Fruit fly (Drosophila melanogaster) whole organism, embryonic: ENCODE results near the gene LysRS.

Source experiments
- Bteb2 ChIP-seq: fragments of 200-800 bp; sonication (Bioruptor generic); optimal IDR thresholded peaks from 2 replicates; lab custom pipeline; 2016; ENCODE audit warnings: missing biosample characterization, missing genetic modification characterization
- CG10979 ChIP-seq: fragments of 200-800 bp; sonication (Bioruptor generic); optimal IDR thresholded peaks from 2 replicates; lab custom pipeline; 2018; ENCODE audit warnings: missing biosample characterization, mild to moderate bottlenecking, missing genetic modification characterization, moderate library complexity
- CG11093 ChIP-seq: fragments of 200-800 bp; sonication (Bioruptor generic); IDR thresholded peaks from 3 replicates; pipeline ENCODE4 v1.3.6; 2022; ENCODE audit warnings: missing biosample characterization, missing genetic modification characterization
- CG12236 ChIP-seq: fragments of 200-800 bp; sonication (Bioruptor generic); optimal IDR thresholded peaks from 2 replicates; lab custom pipeline; 2016; ENCODE audit warnings: missing biosample characterization, missing genetic modification characterization
- CG12659 ChIP-seq: fragments of 200-800 bp; sonication (Bioruptor generic); optimal IDR thresholded peaks from 3 replicates; lab custom pipeline; 2017; ENCODE audit warnings: mild to moderate bottlenecking, missing biosample characterization, missing genetic modification reagents, missing genetic modification characterization
- CG14441 ChIP-seq: fragments of 200-800 bp; sonication (Bioruptor generic); IDR thresholded peaks from 2 replicates; pipeline ENCODE4 v1.3.6; 2022; ENCODE audit warnings: missing biosample characterization, missing genetic modification characterization
- CG15479 ChIP-seq: fragments of 200-800 bp; sonication (Bioruptor generic); optimal IDR thresholded peaks from 3 replicates; lab custom pipeline; 2019; ENCODE audit warnings: missing biosample characterization, mild to moderate bottlenecking, missing genetic modification characterization, moderate library complexity
- CG16779 ChIP-seq: fragments of 200-800 bp; sonication (Bioruptor generic); IDR thresholded peaks from 2 replicates; pipeline ENCODE4 v1.3.6; 2022; ENCODE audit warnings: missing biosample characterization, missing genetic modification characterization
- CG18764 ChIP-seq: fragments of 200-800 bp; sonication (Bioruptor generic); optimal IDR thresholded peaks from 3 replicates; lab custom pipeline; 2016; ENCODE audit warnings: missing biosample characterization, missing genetic modification characterization
- CG2202 ChIP-seq: fragments of 200-800 bp; sonication (Bioruptor generic); optimal IDR thresholded peaks from 2 replicates; lab custom pipeline; 2018; ENCODE audit warnings: missing biosample characterization, mild to moderate bottlenecking, missing genetic modification characterization
- CG30431 ChIP-seq: fragments of 200-800 bp; sonication (Bioruptor generic); optimal IDR thresholded peaks from 2 replicates; lab custom pipeline; 2017; ENCODE audit warnings: missing biosample characterization, missing genetic modification characterization
- CG32772 ChIP-seq: fragments of 200-800 bp; sonication (Bioruptor generic); IDR thresholded peaks from 2 replicates; pipeline ENCODE4 v1.3.6; 2022; ENCODE audit warnings: missing biosample characterization, missing genetic modification characterization
- CG8290 ChIP-seq, 3 experiments: fragments of 200-800 bp; sonication (Bioruptor generic); optimal IDR thresholded peaks; 2 replicates each; lab custom pipeline; 2016 to 2019; ENCODE audit warnings: missing biosample characterization in 3 of 3, missing genetic modification characterization in 3 of 3, mild to moderate bottlenecking in 2 of 3, moderate library complexity in 1 of 3
- CG8765 ChIP-seq: fragments of 200-800 bp; sonication (Bioruptor generic); IDR thresholded peaks from 2 replicates; pipeline ENCODE4 v1.3.6; 2022; ENCODE audit warnings: missing biosample characterization, missing genetic modification characterization
- CG9437 ChIP-seq: fragments of 200-800 bp; sonication (Bioruptor generic); optimal IDR thresholded peaks from 2 replicates; lab custom pipeline; 2018; ENCODE audit warnings: missing biosample characterization, mild to moderate bottlenecking, missing genetic modification characterization
- CoRest ChIP-seq: fragments of 200-800 bp; sonication (Bioruptor generic); optimal IDR thresholded peaks from 3 replicates; lab custom pipeline; 2018; ENCODE audit warnings: missing biosample characterization, mild to moderate bottlenecking, missing genetic modification characterization, moderate library complexity
- Dad ChIP-seq: fragments of 200-800 bp; sonication (Bioruptor generic); optimal IDR thresholded peaks from 3 replicates; lab custom pipeline; 2016; ENCODE audit warnings: missing biosample characterization, missing genetic modification characterization
- Dll ChIP-seq: fragments of 200-800 bp; sonication (Bioruptor generic); IDR thresholded peaks from 4 replicates; pipeline ENCODE4 v1.3.6; 2022; ENCODE audit warnings: missing biosample characterization, missing genetic modification characterization; ENCODE audit not compliant: partially characterized antibody
- Doc3 ChIP-seq: fragments of 200-800 bp; sonication (Bioruptor generic); IDR thresholded peaks from 3 replicates; pipeline ENCODE4 v1.3.6; 2022; ENCODE audit warnings: missing biosample characterization, missing genetic modification characterization; ENCODE audit not compliant: partially characterized antibody
- Dp ChIP-seq: fragments of 200-800 bp; sonication (Bioruptor generic); optimal IDR thresholded peaks from 2 replicates; lab custom pipeline; 2018; ENCODE audit warnings: missing biosample characterization, mild to moderate bottlenecking, missing genetic modification characterization, moderate library complexity
- Dref ChIP-seq: fragments of 200-800 bp; sonication (Bioruptor generic); IDR thresholded peaks from 2 replicates; pipeline ENCODE4 v1.3.6; 2022; ENCODE audit warnings: missing biosample characterization, missing genetic modification characterization
- Drgx ChIP-seq: fragments of 200-800 bp; sonication (Bioruptor generic); IDR thresholded peaks from 2 replicates; pipeline ENCODE4 v1.3.6; 2022; ENCODE audit warnings: missing biosample characterization, missing genetic modification characterization
- E2f2 ChIP-seq: fragments of 200-800 bp; sonication (Bioruptor generic); IDR thresholded peaks from 2 replicates; pipeline ENCODE4 v1.3.6; 2022; ENCODE audit warnings: missing biosample characterization, missing genetic modification characterization
- ERR ChIP-seq: fragments of 200-800 bp; sonication (Bioruptor generic); optimal IDR thresholded peaks from 2 replicates; lab custom pipeline; 2016; ENCODE audit warnings: missing biosample characterization, missing genetic modification characterization
- HmgD ChIP-seq: fragments of 200-800 bp; sonication (Bioruptor generic); optimal IDR thresholded peaks from 3 replicates; lab custom pipeline; 2016; ENCODE audit warnings: missing biosample characterization, missing genetic modification characterization
- MBD-R2 ChIP-seq: fragments of 200-800 bp; sonication (Bioruptor generic); IDR thresholded peaks from 2 replicates; pipeline ENCODE4 v1.3.6; 2022; ENCODE audit warnings: missing biosample characterization, missing genetic modification characterization
- Nf-YB ChIP-seq: fragments of 200-800 bp; sonication (Bioruptor generic); optimal IDR thresholded peaks from 3 replicates; lab custom pipeline; 2019; ENCODE audit warnings: missing biosample characterization, mild to moderate bottlenecking, missing genetic modification characterization, moderate library complexity
- Ravus ChIP-seq: fragments of 200-800 bp; sonication (Bioruptor generic); IDR thresholded peaks from 2 replicates; pipeline ENCODE4 v1.3.6; 2022; ENCODE audit warnings: missing biosample characterization, missing genetic modification characterization
- Rx ChIP-seq: fragments of 200-800 bp; sonication (Bioruptor generic); IDR thresholded peaks from 2 replicates; pipeline ENCODE4 v1.3.6; 2022; ENCODE audit warnings: missing biosample characterization, missing genetic modification characterization
- Spps ChIP-seq: fragments of 200-800 bp; sonication (Bioruptor generic); optimal IDR thresholded peaks from 2 replicates; lab custom pipeline; 2018; ENCODE audit warnings: missing biosample characterization, mild to moderate bottlenecking, missing genetic modification characterization
- Sry-δ ChIP-seq: fragments of 200-800 bp; sonication (Bioruptor generic); optimal IDR thresholded peaks from 2 replicates; lab custom pipeline; 2016; ENCODE audit warnings: missing biosample characterization, missing genetic modification characterization
- az2 ChIP-seq: fragments of 200-800 bp; sonication (Bioruptor generic); optimal IDR thresholded peaks from 3 replicates; lab custom pipeline; 2016; ENCODE audit warnings: missing biosample characterization, missing genetic modification characterization
- bcd ChIP-seq: fragments of 200-800 bp; sonication (Bioruptor generic); optimal IDR thresholded peaks from 2 replicates; lab custom pipeline; 2017; ENCODE audit warnings: missing biosample characterization, mild to moderate bottlenecking, missing genetic modification characterization
- bigmax ChIP-seq: fragments of 200-800 bp; sonication (Bioruptor generic); optimal IDR thresholded peaks from 2 replicates; lab custom pipeline; 2018; ENCODE audit warnings: missing biosample characterization, mild to moderate bottlenecking, missing genetic modification characterization
- crp ChIP-seq, 2 experiments: fragments of 200-800 bp; sonication (Bioruptor generic); optimal IDR thresholded peaks; 2 replicates in 1 of 2; 3 replicates in 1 of 2; lab custom pipeline; 2017; ENCODE audit warnings: missing biosample characterization in 2 of 2, missing genetic modification characterization in 2 of 2, mild to moderate bottlenecking in 1 of 2, moderate library complexity in 1 of 2
- danr ChIP-seq: fragments of 200-800 bp; sonication (Bioruptor generic); IDR thresholded peaks from 2 replicates; pipeline ENCODE4 v1.3.6; 2022; ENCODE audit warnings: missing biosample characterization, missing genetic modification characterization
- disco-r ChIP-seq: fragments of 200-800 bp; sonication (Bioruptor generic); optimal IDR thresholded peaks from 2 replicates; lab custom pipeline; 2016; ENCODE audit warnings: missing biosample characterization, missing genetic modification characterization
- dmrt99B ChIP-seq: fragments of 200-800 bp; sonication (Bioruptor generic); optimal IDR thresholded peaks from 2 replicates; lab custom pipeline; 2018; ENCODE audit warnings: missing biosample characterization, mild to moderate bottlenecking, missing genetic modification characterization, moderate library complexity
- fu2 ChIP-seq: fragments of 200-800 bp; sonication (Bioruptor generic); optimal IDR thresholded peaks from 2 replicates; lab custom pipeline; 2016; ENCODE audit warnings: missing biosample characterization, missing genetic modification characterization
- gem ChIP-seq: fragments of 200-800 bp; sonication (Bioruptor generic); optimal IDR thresholded peaks from 2 replicates; lab custom pipeline; 2019; ENCODE audit warnings: missing biosample characterization, mild to moderate bottlenecking, missing genetic modification characterization, moderate library complexity
- gsb ChIP-seq: fragments of 200-800 bp; sonication (Bioruptor generic); IDR thresholded peaks from 2 replicates; pipeline ENCODE4 v1.3.6; 2022; ENCODE audit warnings: missing biosample characterization, missing genetic modification characterization
- kah ChIP-seq: fragments of 200-800 bp; sonication (Bioruptor generic); optimal IDR thresholded peaks from 2 replicates; lab custom pipeline; 2018; ENCODE audit warnings: missing biosample characterization, mild to moderate bottlenecking, missing genetic modification characterization
- klu ChIP-seq: fragments of 200-800 bp; sonication (Bioruptor generic); IDR thresholded peaks from 2 replicates; pipeline ENCODE4 v1.3.6; 2022; ENCODE audit warnings: missing biosample characterization, missing genetic modification characterization
- pb ChIP-seq: fragments of 200-800 bp; sonication (Bioruptor generic); optimal IDR thresholded peaks from 3 replicates; lab custom pipeline; 2016; ENCODE audit warnings: missing biosample characterization, missing genetic modification characterization
- schlank ChIP-seq: fragments of 200-800 bp; sonication (Bioruptor generic); optimal IDR thresholded peaks from 2 replicates; lab custom pipeline; 2018; ENCODE audit warnings: missing biosample characterization, mild to moderate bottlenecking, missing genetic modification characterization
- sens ChIP-seq: fragments of 200-800 bp; sonication (Bioruptor generic); peaks from one replicate; lab custom pipeline; 2016; ENCODE audit warnings: missing biosample characterization, missing genetic modification characterization
- so ChIP-seq: fragments of 200-800 bp; sonication (Bioruptor generic); IDR thresholded peaks from 3 replicates; pipeline ENCODE4 v1.3.6; 2022; ENCODE audit warnings: missing biosample characterization, missing genetic modification characterization
- toy ChIP-seq: fragments of 200-800 bp; sonication (Bioruptor generic); IDR thresholded peaks from 2 replicates; pipeline ENCODE4 v1.3.6; 2022; ENCODE audit warnings: missing biosample characterization, missing genetic modification characterization
- wor ChIP-seq: fragments of 200-800 bp; sonication (Bioruptor generic); IDR thresholded peaks from 2 replicates; pipeline ENCODE4 v1.3.6; 2022; ENCODE audit warnings: missing biosample characterization, missing genetic modification characterization

The LysRS gene

dm6 chrX:9650757-9651594 lies 42.3 kb upstream of the LysRS start (continued):
- peak; percentile 90 for TF ChIP-seq Spps (tag; lab: Kevin White, UChicago)
- TF ChIP-seq CG12236: peak; percentile 90
- peak; percentile 92 for TF ChIP-seq so
- TF ChIP-seq wor (GFP tag; lab: Robert Waterston, UW): peak; percentile 94
- peak; percentile 95 for TF ChIP-seq dmrt99B (tag; lab: Kevin White, UChicago)
- TF ChIP-seq az2 (GFP tag; lab: Kevin White, UChicago): peak; percentile 96
- peak in 1 of 2 experiments; percentile 59 for TF ChIP-seq crp (GFP tag; optimal IDR thresholded peaks at IDR 0.05; lab: Kevin White, UChicago)
- TF ChIP-seq disco-r: peak; percentile 91
- no peak for TF ChIP-seq Doc3 (GFP tag; lab: Robert Waterston, UW)
- TF ChIP-seq CG32772 (GFP tag; lab: Robert Waterston, UW): peak; percentile 94
- TF ChIP-seq fu2 (GFP tag; lab: Kevin White, UChicago): peak; percentile 82
- peak; percentile 77 for TF ChIP-seq Nf-YB (GFP tag; lab: Kevin White, UChicago)
- peak; percentile 60 for TF ChIP-seq Sry-δ (GFP tag; lab: Kevin White, UChicago)
- TF ChIP-seq gem: peak; percentile 96
- peak; percentile 88 for TF ChIP-seq CG18764 (GFP tag; lab: Kevin White, UChicago)
- peak; percentile 85 for TF ChIP-seq Ravus (GFP tag; lab: Robert Waterston, UW)
- peak; percentile 89 for TF ChIP-seq Bteb2 (GFP tag; lab: Kevin White, UChicago)
- peak; percentile 94 for TF ChIP-seq CG12659 (GFP tag; lab: Kevin White, UChicago)
- TF ChIP-seq Dref: no peak
- TF ChIP-seq toy: peak; percentile 76
- peak; percentile 91 for TF ChIP-seq CoRest (tag; lab: Kevin White, UChicago)
- peak; percentile 91 for TF ChIP-seq CG2202 (tag; lab: Kevin White, UChicago)
- peak; percentile 92 for TF ChIP-seq CG30431 (GFP tag; lab: Kevin White, UChicago)
- TF ChIP-seq Drgx (GFP tag; lab: Robert Waterston, UW): peak; percentile 98
- peak; percentile 86 for TF ChIP-seq gsb
- peak; percentile 91 for TF ChIP-seq bcd (GFP tag; lab: Kevin White, UChicago)
- TF ChIP-seq CG10979 (tag; lab: Kevin White, UChicago): peak; percentile 95
- TF ChIP-seq Dp (GFP tag; lab: Kevin White, UChicago): peak; percentile 1
- 0 out of 4 replicates have a peak, but pooled peaks have one; percentile 29 for TF ChIP-seq Dll (GFP tag; lab: Robert Waterston, UW)
- TF ChIP-seq CG14441 (GFP tag; lab: Robert Waterston, UW): peak; percentile 96
- TF ChIP-seq klu (GFP tag; lab: Robert Waterston, UW): peak; percentile 62
- TF ChIP-seq danr: peak; percentile 91
- TF ChIP-seq CG11093: peak; percentile 89
- peak; percentile 67 for TF ChIP-seq schlank (tag; lab: Kevin White, UChicago)
- TF ChIP-seq MBD-R2 (GFP tag; lab: Robert Waterston, UW): peak; percentile 60
- peak; percentile 79 for TF ChIP-seq ERR (GFP tag; lab: Kevin White, UChicago)
- TF ChIP-seq HmgD (GFP tag; lab: Kevin White, UChicago): peak; percentile 87
- TF ChIP-seq CG16779: peak; percentile 84
- TF ChIP-seq CG15479 (GFP tag; lab: Kevin White, UChicago): peak; percentile 10
- peak; percentile 89 for TF ChIP-seq CG8765 (GFP tag; lab: Robert Waterston, UW)
- TF ChIP-seq CG8290 (GFP tag; optimal IDR thresholded peaks at IDR 0.05; lab: Kevin White, UChicago): peak; percentile 86
- peak; percentile 71 to 96 for TF ChIP-seq CG8290 (tag; optimal IDR thresholded peaks at IDR 0.05; lab: Kevin White, UChicago)
- TF ChIP-seq sens (GFP tag; lab: Kevin White, UChicago): peak; percentile 100
- peak; percentile 93 for TF ChIP-seq Rx (GFP tag; lab: Robert Waterston, UW)
- TF ChIP-seq E2f2: peak; percentile 82
- peak; percentile 86 for TF ChIP-seq kah (GFP tag; lab: Kevin White, UChicago)
- TF ChIP-seq Dad (GFP tag; lab: Kevin White, UChicago): peak; percentile 93
- no peak for TF ChIP-seq bigmax
- peak; percentile 95 for TF ChIP-seq pb (GFP tag; lab: Kevin White, UChicago)
- peak; percentile 78 for TF ChIP-seq CG9437 (GFP tag; lab: Kevin White, UChicago)
